Fruit fly (Drosophila melanogaster): ENCODE results near the gene Cyp4ac1.
A peak's percentile ranks its signal among the peaks of the same experiment; 100 is the strongest.

- TF ChIP-seq CG17806 (tag; optimal IDR thresholded peaks at IDR 0.05): peak; percentile 91
- TF ChIP-seq CG13204 (GFP tag; optimal IDR thresholded peaks at IDR 0.05): peak; percentile 66
- peak; percentile 48; the same call in 1 of the 2 replicates for TF ChIP-seq rn (GFP tag; IDR thresholded peaks at IDR 0.05)
- peak; percentile 34 for TF ChIP-seq EcR (GFP tag; optimal IDR thresholded peaks at IDR 0.05)
- TF ChIP-seq CG10348 (GFP tag; IDR thresholded peaks at IDR 0.05): no peak
- peak; percentile 87 for TF ChIP-seq gl (tag; optimal IDR thresholded peaks at IDR 0.05)
- TF ChIP-seq CG8301 (tag; optimal IDR thresholded peaks at IDR 0.05): peak; percentile 88
- peak; percentile 75 for TF ChIP-seq Ets98B (GFP tag; IDR thresholded peaks at IDR 0.05)
- peak; percentile 85 for TF ChIP-seq CG9948 (tag; optimal IDR thresholded peaks at IDR 0.05)
- peak; percentile 87 for TF ChIP-seq CG14655 (GFP tag; optimal IDR thresholded peaks at IDR 0.05)
- TF ChIP-seq D1 (tag; optimal IDR thresholded peaks at IDR 0.05): peak; percentile 63
- peak; percentile 87 for TF ChIP-seq CG4496 (GFP tag; IDR thresholded peaks at IDR 0.05)
- TF ChIP-seq CG15710 (tag; optimal IDR thresholded peaks at IDR 0.05): peak; percentile 81
These were observed 2.4 kb upstream of the Cyp4ac1 start for dm6 chr2L:5261223-5261984.
